Worm (Caenorhabditis elegans): ENCODE measurements around the gene F44A2.5.
A peak's percentile ranks its signal among the peaks of the same experiment; 100 is the strongest.

The F44A2.5 gene

ce11 chrV:9272624-9273023, 24.8 kb upstream of the F44A2.5 start:
- TF ChIP-seq lin-14 (GFP tag; optimal IDR thresholded peaks at IDR 0.05) (peak; percentile 31), fkh-8 (tag; optimal IDR thresholded peaks at IDR 0.05) (peak; percentile 54), sox-4 (tag; optimal IDR thresholded peaks at IDR 0.05) (peak; percentile 19), nhr-71 (tag; optimal IDR thresholded peaks at IDR 0.05) (peak; percentile 65), zag-1 (tag; optimal IDR thresholded peaks at IDR 0.05) (no peak), dsc-1 (tag; optimal IDR thresholded peaks at IDR 0.05) (peak; percentile 73), nhr-20 (tag; optimal IDR thresholded peaks at IDR 0.05) (peak; percentile 3), mdl-1 (tag; optimal IDR thresholded peaks at IDR 0.05) (no peak), pax-3 (tag; optimal IDR thresholded peaks at IDR 0.05) (peak; percentile 57)

DNA sequence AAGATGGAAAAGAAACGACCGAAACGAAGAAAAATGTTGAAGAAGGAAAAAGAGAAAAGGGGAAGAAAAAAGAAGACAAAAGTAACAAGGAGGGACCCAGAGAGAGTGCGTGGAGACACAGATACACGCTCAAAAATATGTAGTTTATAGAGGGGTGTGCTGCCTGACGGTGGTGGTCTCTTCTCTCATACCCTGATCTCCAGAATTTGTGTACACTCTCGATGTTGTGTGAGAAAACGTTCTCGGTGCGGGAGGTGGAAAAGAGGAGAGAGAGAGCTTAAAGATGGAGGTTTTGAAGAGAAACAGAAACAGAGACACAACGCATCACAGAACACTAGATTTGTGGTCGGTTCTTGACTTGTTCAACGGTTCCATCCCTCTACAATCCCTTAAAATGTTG, 23.8 kb upstream of the F44A2.5 start:
- no peak for TF ChIP-seq ztf-11 (tag; optimal IDR thresholded peaks at IDR 0.05)
- peak; percentile 54 for TF ChIP-seq xbp-1 (tag; optimal IDR thresholded peaks at IDR 0.05)
- TF ChIP-seq zip-4 (GFP tag; optimal IDR thresholded peaks at IDR 0.05) = no peak
- TF ChIP-seq aha-1 (tag; optimal IDR thresholded peaks at IDR 0.05) = no peak
- no peak for TF ChIP-seq vab-15 (tag; optimal IDR thresholded peaks at IDR 0.05)
- no peak for TF ChIP-seq lin-39 (tag; optimal IDR thresholded peaks at IDR 0.05)
- no peak for TF ChIP-seq fos-1 (tag; optimal IDR thresholded peaks at IDR 0.05)
- no peak for TF ChIP-seq efl-3 (GFP tag; optimal IDR thresholded peaks at IDR 0.05)
- TF ChIP-seq unc-130 (tag; optimal IDR thresholded peaks at IDR 0.05) = no peak
- peak; percentile 36 for TF ChIP-seq C16A3.4 (tag; optimal IDR thresholded peaks at IDR 0.05)
- no peak for TF ChIP-seq lin-15B (tag; optimal IDR thresholded peaks at IDR 0.05)
- no peak for TF ChIP-seq C34B4.2 (tag; optimal IDR thresholded peaks at IDR 0.05)
- no peak for TF ChIP-seq Y116A8C.19 (tag; optimal IDR thresholded peaks at IDR 0.05; ENCODE audit: borderline replicate concordance)
- TF ChIP-seq hlh-4 (tag; optimal IDR thresholded peaks at IDR 0.05) = no peak
- TF ChIP-seq skn-1 (tag; optimal IDR thresholded peaks at IDR 0.05) = no peak
- TF ChIP-seq lin-13 (GFP tag; optimal IDR thresholded peaks at IDR 0.05) = peak; percentile 9
- no peak for TF ChIP-seq pax-3 (tag; optimal IDR thresholded peaks at IDR 0.05)
- peak; percentile 81 for TF ChIP-seq nhr-20 (tag; optimal IDR thresholded peaks at IDR 0.05)
- no peak for TF ChIP-seq alr-1 (tag; optimal IDR thresholded peaks at IDR 0.05; ENCODE audit: borderline replicate concordance)
- TF ChIP-seq ztf-4 (tag; optimal IDR thresholded peaks at IDR 0.05) = no peak
- TF ChIP-seq tbx-2 (tag; optimal IDR thresholded peaks at IDR 0.05) = peak; percentile 75
- TF ChIP-seq hpl-2 (GFP tag; optimal IDR thresholded peaks at IDR 0.05) = no peak
- peak; percentile 35 to 44 for TF ChIP-seq lin-35 (GFP tag; optimal IDR thresholded peaks at IDR 0.05)
- TF ChIP-seq elt-2 (tag; optimal IDR thresholded peaks at IDR 0.05) = no peak
- TF ChIP-seq ceh-90 (tag; optimal IDR thresholded peaks at IDR 0.05) = no peak
- no peak for TF ChIP-seq unc-62 (GFP tag; optimal IDR thresholded peaks at IDR 0.05)
- peak in 1 of 2 experiments; percentile 70 for TF ChIP-seq egl-27 (tag; optimal IDR thresholded peaks at IDR 0.05)
- TF ChIP-seq nhr-71 (tag; optimal IDR thresholded peaks at IDR 0.05) = peak; percentile 88
- no peak for TF ChIP-seq hlh-17 (GFP tag; optimal IDR thresholded peaks at IDR 0.05; ENCODE audit: borderline replicate concordance)
- TF ChIP-seq pag-3 (tag; optimal IDR thresholded peaks at IDR 0.05; ENCODE audit: borderline replicate concordance, insufficient read depth) = no peak
- TF ChIP-seq sox-4 (tag; optimal IDR thresholded peaks at IDR 0.05) = no peak
- TF ChIP-seq mab-9 (GFP tag; IDR thresholded peaks at IDR 0.05) = no peak
- no peak for TF ChIP-seq nhr-84 (tag; optimal IDR thresholded peaks at IDR 0.05)
- peak; percentile 67 for TF ChIP-seq nhr-19 (GFP tag; conservative IDR thresholded peaks at IDR 0.05)
- TF ChIP-seq fkh-10 (GFP tag; optimal IDR thresholded peaks at IDR 0.05) = peak; percentile 58
- TF ChIP-seq fkh-4 (tag; optimal IDR thresholded peaks at IDR 0.05; ENCODE audit: borderline replicate concordance) = no peak
- peak in 1 of 2 experiments; percentile 67 for TF ChIP-seq mdl-1 (tag; optimal IDR thresholded peaks at IDR 0.05)
- TF ChIP-seq snu-23 (GFP tag; optimal IDR thresholded peaks at IDR 0.05) = peak; percentile 81
- peak; percentile 16 for TF ChIP-seq egl-13 (tag; optimal IDR thresholded peaks at IDR 0.05)
- peak; percentile 60 for TF ChIP-seq snpc-4 (tag; optimal IDR thresholded peaks at IDR 0.05)
- TF ChIP-seq nhr-85 (tag) = peak; percentile 69
- peak; percentile 15 to 83 (median 66) for TF ChIP-seq ceh-82 (tag; optimal IDR thresholded peaks at IDR 0.05)
- TF ChIP-seq lir-3 (tag; optimal IDR thresholded peaks at IDR 0.05; ENCODE audit: poor library complexity) = no peak
- TF ChIP-seq nhr-11 (tag; optimal IDR thresholded peaks at IDR 0.05) = no peak
- TF ChIP-seq nhr-90 (tag; optimal IDR thresholded peaks at IDR 0.05; ENCODE audit: poor library complexity) = no peak
- TF ChIP-seq pqm-1 (tag; optimal IDR thresholded peaks at IDR 0.05) = no peak
